Fruit fly (Drosophila melanogaster): Measurements from ENCODE around the gene CG15357.
A peak's percentile ranks its signal among the peaks of the same experiment; 100 is the strongest.

The CG15357 gene

dm6 chr2L:1916461-1916860, 29.0 kb downstream of the CG15357 start (continued):
- TF ChIP-seq CG5180 (GFP tag; optimal IDR thresholded peaks at IDR 0.05) (no peak), gt (GFP tag; IDR thresholded peaks at IDR 0.05) (no peak), CG31388 (GFP tag; optimal IDR thresholded peaks at IDR 0.05) (no peak), CG15514 (GFP tag; optimal IDR thresholded peaks at IDR 0.05) (no peak), CG10274 (GFP tag; optimal IDR thresholded peaks at IDR 0.05) (no peak), Ssrp (tag; optimal IDR thresholded peaks at IDR 0.05) (no peak), CoRest (tag; optimal IDR thresholded peaks at IDR 0.05) (no peak), CG4707 (GFP tag; optimal IDR thresholded peaks at IDR 0.05) (no peak), sna (GFP tag; IDR thresholded peaks at IDR 0.05; ENCODE audit: partially characterized antibody) (no peak), CG12659 (GFP tag; optimal IDR thresholded peaks at IDR 0.05) (peak; percentile 0), HLHmδ (GFP tag; optimal IDR thresholded peaks at IDR 0.05) (no peak), CG7786 (GFP tag; optimal IDR thresholded peaks at IDR 0.05) (no peak), Fer1 (GFP tag; optimal IDR thresholded peaks at IDR 0.05) (no peak), CG11696 (GFP tag; IDR thresholded peaks at IDR 0.05) (no peak), en (GFP tag; optimal IDR thresholded peaks at IDR 0.05) (no peak), E2f2 (GFP tag; IDR thresholded peaks at IDR 0.05) (peak; percentile 35; the same call in 1 of the 2 replicates), ranshi (GFP tag; IDR thresholded peaks at IDR 0.05) (peak; percentile 45), CG1603 (tag; optimal IDR thresholded peaks at IDR 0.05) (peak; percentile 68), caup (GFP tag; optimal IDR thresholded peaks at IDR 0.05; ENCODE audit: severe bottlenecking) (no peak), ftz-f1 (GFP tag; optimal IDR thresholded peaks at IDR 0.05) (no peak), CG7556 (GFP tag; optimal IDR thresholded peaks at IDR 0.05) (no peak), vnd (GFP tag; IDR thresholded peaks at IDR 0.05; ENCODE audit: partially characterized antibody) (no peak), Dp (GFP tag; optimal IDR thresholded peaks at IDR 0.05) (no peak), yki (optimal IDR thresholded peaks at IDR 0.05) (no peak), emc (GFP tag; optimal IDR thresholded peaks at IDR 0.05) (no peak), Usf (GFP tag; optimal IDR thresholded peaks at IDR 0.05) (no peak), fu2 (GFP tag; optimal IDR thresholded peaks at IDR 0.05) (no peak), jigr1 (GFP tag; IDR thresholded peaks at IDR 0.05) (0 out of 3 replicates have a peak, but pooled peaks have one; percentile 32), CG11093 (GFP tag; IDR thresholded peaks at IDR 0.05) (peak; percentile 60; the same call in 1 of the 3 replicates), CG2678 (tag; optimal IDR thresholded peaks at IDR 0.05) (peak; percentile 60), btn (GFP tag; optimal IDR thresholded peaks at IDR 0.05) (no peak), mam (GFP tag; optimal IDR thresholded peaks at IDR 0.05) (no peak), tgo (GFP tag; IDR thresholded peaks at IDR 0.05) (peak; percentile 27; the same call in 1 of the 3 replicates), CG34224 (GFP tag; IDR thresholded peaks at IDR 0.05; ENCODE audit: partially characterized antibody) (no peak), CG16815 (GFP tag; optimal IDR thresholded peaks at IDR 0.05) (no peak), CG9215 (GFP tag; IDR thresholded peaks at IDR 0.05) (no peak; the same call in 1 of the 2 replicates), CG10366 (GFP tag; IDR thresholded peaks at IDR 0.05) (peak; percentile 70), CG12104 (GFP tag; optimal IDR thresholded peaks at IDR 0.05) (no peak), Chrac-16 (GFP tag; optimal IDR thresholded peaks at IDR 0.05) (no peak), CG31441 (GFP tag; IDR thresholded peaks at IDR 0.05) (peak; percentile 63), CG10462 (GFP tag; optimal IDR thresholded peaks at IDR 0.05) (no peak), crc (GFP tag; optimal IDR thresholded peaks at IDR 0.05) (no peak), PHDP (tag; optimal IDR thresholded peaks at IDR 0.05) (peak; percentile 43), unc-4 (GFP tag; IDR thresholded peaks at IDR 0.05; ENCODE audit: partially characterized antibody) (no peak), CG6254 (GFP tag; optimal IDR thresholded peaks at IDR 0.05) (peak; percentile 30), CG4282 (GFP tag; optimal IDR thresholded peaks at IDR 0.05) (no peak), CG7987 (GFP tag; optimal IDR thresholded peaks at IDR 0.05) (no peak), toy (GFP tag; IDR thresholded peaks at IDR 0.05) (no peak), CG12071 (GFP tag; optimal IDR thresholded peaks at IDR 0.05) (peak; percentile 9), CG18619 (GFP tag; optimal IDR thresholded peaks at IDR 0.05) (no peak), usp (GFP tag; optimal IDR thresholded peaks at IDR 0.05) (no peak)
